Worm (Caenorhabditis elegans) whole organism, L4 larva: ENCODE measurements around the gene F26H11.8.

Experiments used
- D1046.2 ChIP-seq: fragments of 200-800 bp; sonication (Bioruptor generic); IDR thresholded peaks from 2 replicates; pipeline ENCODE4 v1.3.6; 2022; ENCODE audit warnings: missing genetic modification characterization, missing compliant biosample characterization
- F10B5.3 ChIP-seq: sonication (generic microtip); optimal IDR thresholded peaks from 2 replicates; lab custom pipeline; 2016; ENCODE audit warnings: mild to moderate bottlenecking, missing genetic modification characterization, missing compliant biosample characterization
- F44E2.7 ChIP-seq: fragments of 200-800 bp; sonication (Bioruptor generic); IDR thresholded peaks from 2 replicates; pipeline ENCODE4 v2.1.2; 2022; ENCODE audit warnings: missing genetic modification characterization, missing compliant biosample characterization
- R02D3.7 ChIP-seq: fragments of 150-350 bp; sonication (generic microtip); optimal IDR thresholded peaks from 3 replicates; lab custom pipeline; 2014; ENCODE audit warnings: missing biosample characterization, missing genetic modification characterization
- Y5F2A.4 ChIP-seq: fragments of 200-800 bp; sonication (Bioruptor generic); optimal IDR thresholded peaks from 2 replicates; lab custom pipeline; 2018; ENCODE audit warnings: mild to moderate bottlenecking, missing genetic modification characterization, missing compliant biosample characterization
- ZK337.2 ChIP-seq: fragments of 200-800 bp; sonication (Bioruptor generic); IDR thresholded peaks from 2 replicates; pipeline ENCODE4 v1.3.6; 2022; ENCODE audit warnings: missing genetic modification reagents, missing genetic modification characterization, missing compliant biosample characterization
- ZK546.5 ChIP-seq, 2 experiments: sonication (generic microtip); optimal IDR thresholded peaks; 2 replicates each; lab custom pipeline; 2017; ENCODE audit warnings: missing biosample characterization in 2 of 2, missing genetic modification characterization in 2 of 2
- aha-1 ChIP-seq: fragments of 150-350 bp; peaks from one replicate; lab custom pipeline; 2014; ENCODE audit warnings: missing biosample characterization, missing genetic modification characterization
- aly-2 ChIP-seq: sonication (generic microtip); optimal IDR thresholded peaks from 2 replicates; lab custom pipeline; 2018; ENCODE audit warnings: missing biosample characterization, missing genetic modification characterization
- ama-1 ChIP-seq: fragments of 150-350 bp; optimal IDR thresholded peaks from 2 replicates; lab custom pipeline; 2014; ENCODE audit warnings: inconsistent platforms, mixed read lengths
- arid-1 ChIP-seq: fragments of 200-800 bp; sonication (Bioruptor generic); conservative IDR thresholded peaks from 2 replicates; pipeline ENCODE4 v1.3.6; 2022; ENCODE audit warnings: missing genetic modification reagents, missing genetic modification characterization, missing compliant biosample characterization
- ceh-28 ChIP-seq: fragments of 150-350 bp; optimal IDR thresholded peaks from 2 replicates; lab custom pipeline; 2014; ENCODE audit warnings: missing biosample characterization, missing genetic modification reagents, missing genetic modification characterization
- ceh-82 ChIP-seq: sonication (generic microtip); optimal IDR thresholded peaks from 2 replicates; lab custom pipeline; 2017; ENCODE audit warnings: missing biosample characterization, missing genetic modification characterization
- daf-19 ChIP-seq: fragments of 200-800 bp; sonication (Bioruptor generic); conservative IDR thresholded peaks from 2 replicates; pipeline ENCODE4 v1.3.6; 2022; ENCODE audit warnings: missing genetic modification characterization, missing compliant biosample characterization
- dmd-8 ChIP-seq: fragments of 200-800 bp; sonication (Bioruptor generic); IDR thresholded peaks from 2 replicates; pipeline ENCODE4 v1.3.6; 2022; ENCODE audit warnings: missing genetic modification characterization, missing compliant biosample characterization
- dmd-9 ChIP-seq: fragments of 200-800 bp; sonication (Bioruptor generic); IDR thresholded peaks from 2 replicates; pipeline ENCODE4 v1.3.6; 2022; ENCODE audit warnings: missing genetic modification reagents, missing genetic modification characterization, missing compliant biosample characterization
- dpl-1 ChIP-seq: fragments of 150-350 bp; optimal IDR thresholded peaks from 2 replicates; lab custom pipeline; 2014; ENCODE audit warnings: missing biosample characterization, missing genetic modification reagents, missing genetic modification characterization
- duxl-1 ChIP-seq: sonication (generic microtip); optimal IDR thresholded peaks from 2 replicates; lab custom pipeline; 2016; ENCODE audit warnings: mild to moderate bottlenecking, missing genetic modification characterization, moderate library complexity, missing compliant biosample characterization; ENCODE audit not compliant: poor library complexity
- dve-1 ChIP-seq: sonication (generic microtip); optimal IDR thresholded peaks from 2 replicates; lab custom pipeline; 2017; ENCODE audit warnings: antibody characterized with exemption, mild to moderate bottlenecking, missing genetic modification characterization, missing compliant biosample characterization; ENCODE audit not compliant: insufficient read depth
- egl-27 ChIP-seq: sonication (generic microtip); optimal IDR thresholded peaks from 3 replicates; lab custom pipeline; 2017; ENCODE audit warnings: missing biosample characterization, missing genetic modification reagents, missing genetic modification characterization
- egl-43 ChIP-seq: fragments of 200-800 bp; sonication (Bioruptor generic); IDR thresholded peaks from 2 replicates; pipeline ENCODE4 v1.3.6; 2022; ENCODE audit warnings: missing genetic modification reagents, missing genetic modification characterization, missing compliant biosample characterization
- fkh-10 ChIP-seq: fragments of 150-350 bp; optimal IDR thresholded peaks from 2 replicates; lab custom pipeline; 2014; ENCODE audit warnings: missing biosample characterization, missing genetic modification reagents, missing genetic modification characterization
- jun-1 ChIP-seq: fragments of 150-350 bp; optimal IDR thresholded peaks from 2 replicates; lab custom pipeline; 2014; ENCODE audit warnings: missing biosample characterization, missing genetic modification reagents, missing genetic modification characterization
- lim-7 ChIP-seq: fragments of 200-800 bp; sonication (Bioruptor generic); IDR thresholded peaks from 2 replicates; pipeline ENCODE4 v1.3.6; 2022; ENCODE audit warnings: missing genetic modification characterization, missing compliant biosample characterization
- lin-15B ChIP-seq: fragments of 150-350 bp; sonication (generic microtip); optimal IDR thresholded peaks from 3 replicates; lab custom pipeline; 2014; ENCODE audit warnings: missing biosample characterization, missing genetic modification characterization
- lin-29 ChIP-seq: fragments of 200-800 bp; sonication (Bioruptor generic); IDR thresholded peaks from 2 replicates; pipeline ENCODE4 v1.3.6; 2022; ENCODE audit warnings: missing genetic modification reagents, missing genetic modification characterization, missing compliant biosample characterization
- lin-38 ChIP-seq: fragments of 200-800 bp; sonication (Bioruptor generic); IDR thresholded peaks from 2 replicates; pipeline ENCODE4 v1.3.6; 2022; ENCODE audit warnings: missing genetic modification reagents, missing genetic modification characterization, missing compliant biosample characterization
- lir-3 ChIP-seq: sonication (generic microtip); optimal IDR thresholded peaks from 2 replicates; lab custom pipeline; 2016; ENCODE audit warnings: mild to moderate bottlenecking, missing genetic modification characterization, missing compliant biosample characterization
- madf-5 ChIP-seq, 2 experiments: fragments of 200-800 bp; sonication (Bioruptor generic); IDR thresholded peaks; 2 replicates each; pipeline ENCODE4 v1.3.6; 2022; ENCODE audit warnings: missing compliant biosample characterization in 2 of 2, missing genetic modification characterization in 2 of 2
- madf-9 ChIP-seq: fragments of 200-800 bp; sonication (Bioruptor generic); conservative IDR thresholded peaks from 2 replicates; pipeline ENCODE4 v1.3.6; 2022; ENCODE audit warnings: missing genetic modification reagents, missing genetic modification characterization, missing compliant biosample characterization
- mep-1 ChIP-seq: fragments of 150-350 bp; sonication (generic microtip); optimal IDR thresholded peaks from 3 replicates; lab custom pipeline; 2014; ENCODE audit warnings: missing biosample characterization, missing genetic modification characterization
- mes-2 ChIP-seq: sonication (generic microtip); optimal IDR thresholded peaks from 2 replicates; lab custom pipeline; 2016; ENCODE audit warnings: missing genotype, mild to moderate bottlenecking, missing genetic modification characterization, missing compliant biosample characterization; ENCODE audit not compliant: poor library complexity, severe bottlenecking
- nhr-10 ChIP-seq: fragments of 150-350 bp; optimal IDR thresholded peaks from 2 replicates; lab custom pipeline; 2014; ENCODE audit warnings: missing biosample characterization, missing genetic modification characterization
- nhr-102 ChIP-seq: sonication (generic microtip); optimal IDR thresholded peaks from 2 replicates; lab custom pipeline; 2016; ENCODE audit warnings: mild to moderate bottlenecking, missing genetic modification characterization, moderate library complexity, missing compliant biosample characterization
- nhr-41 ChIP-seq: fragments of 200-800 bp; sonication (Bioruptor generic); IDR thresholded peaks from 2 replicates; pipeline ENCODE4 v1.3.6; 2022; ENCODE audit warnings: missing genetic modification reagents, missing genetic modification characterization, missing compliant biosample characterization
- nhr-42 ChIP-seq: fragments of 200-800 bp; sonication (Bioruptor generic); IDR thresholded peaks from 2 replicates; pipeline ENCODE4 v1.3.6; 2022; ENCODE audit warnings: missing genetic modification characterization, missing compliant biosample characterization
- nhr-6 ChIP-seq: fragments of 150-350 bp; optimal IDR thresholded peaks from 2 replicates; lab custom pipeline; 2014; ENCODE audit warnings: missing biosample characterization, missing genetic modification characterization
- pha-4 ChIP-seq, 2 experiments: fragments of 150-350 bp in 1 of 2; fragments of 200-800 bp in 1 of 2; sonication (Bioruptor generic) in 1 of 2; IDR thresholded peaks in 1 of 2; optimal IDR thresholded peaks in 1 of 2; 2 replicates each; pipeline versions ENCODE4 v1.3.6 to Lab custom; 2014 to 2022; ENCODE audit warnings: missing genetic modification characterization in 2 of 2, missing genetic modification reagents in 2 of 2, missing biosample characterization in 1 of 2, missing compliant biosample characterization in 1 of 2
- spr-1 ChIP-seq: sonication (generic microtip); optimal IDR thresholded peaks from 2 replicates; lab custom pipeline; 2016; ENCODE audit warnings: mild to moderate bottlenecking, missing genetic modification characterization, missing compliant biosample characterization
- spr-3 ChIP-seq: fragments of 200-800 bp; sonication (Bioruptor generic); optimal IDR thresholded peaks from 2 replicates; lab custom pipeline; 2018; ENCODE audit warnings: mild to moderate bottlenecking, missing genetic modification characterization, missing compliant biosample characterization
- tag-97 ChIP-seq: fragments of 200-800 bp; sonication (Bioruptor generic); IDR thresholded peaks from 2 replicates; pipeline ENCODE4 v1.3.6; 2022; ENCODE audit warnings: missing genetic modification characterization, missing compliant biosample characterization
- tra-1 ChIP-seq: fragments of 200-800 bp; sonication (Bioruptor generic); IDR thresholded peaks from 2 replicates; pipeline ENCODE4 v1.3.6; 2022; ENCODE audit warnings: missing genetic modification reagents, missing genetic modification characterization, missing compliant biosample characterization
- unc-130 ChIP-seq: sonication (generic microtip); optimal IDR thresholded peaks from 2 replicates; lab custom pipeline; 2016; ENCODE audit warnings: missing genetic modification reagents, missing genetic modification characterization, missing compliant biosample characterization
- unc-39 ChIP-seq: sonication (generic microtip); optimal IDR thresholded peaks from 2 replicates; lab custom pipeline; 2017; ENCODE audit warnings: missing biosample characterization, missing genetic modification characterization
- unc-62 ChIP-seq, 3 experiments: fragments of 150-350 bp in 1 of 3; sonication (generic microtip); optimal IDR thresholded peaks in 2 of 3; peaks in 1 of 3; 1 replicate in 1 of 3; 2 replicates in 2 of 3; lab custom pipeline; 2014 to 2017; ENCODE audit warnings: missing biosample characterization in 3 of 3, missing genetic modification characterization in 3 of 3, missing genetic modification reagents in 3 of 3, missing genotype in 1 of 3
- zag-1 ChIP-seq: fragments of 150-350 bp; optimal IDR thresholded peaks from 2 replicates; lab custom pipeline; 2014; ENCODE audit warnings: missing biosample characterization, missing genetic modification characterization

F26H11.8 gene

ce11 chrII:14399595-14399994 lies 11.3 kb downstream of the F26H11.8 start (continued):
- TF ChIP-seq pha-4 (GFP tag; IDR thresholded peaks at IDR 0.05; lab: Robert Waterston, UW) (peak; percentile 47; the same call in 1 of the 2 replicates), pha-4 (tag; optimal IDR thresholded peaks at IDR 0.05; lab: Kevin White, UChicago) (no peak), lim-7 (no peak), duxl-1 (tag; lab: Kevin White, UChicago) (no peak), ZK546.5 (tag; optimal IDR thresholded peaks at IDR 0.05; lab: Kevin White, UChicago) (no peak), lin-38 (peak; percentile 96), aly-2 (tag; lab: Kevin White, UChicago) (no peak), daf-19 (GFP tag; lab: Robert Waterston, UW) (no peak), D1046.2 (no peak), nhr-10 (tag; lab: Kevin White, UChicago) (no peak), egl-43 (GFP tag; lab: Robert Waterston, UW) (no peak)

- TF ChIP-seq zag-1: no peak
- TF ChIP-seq nhr-42 (GFP tag; lab: Robert Waterston, UW): no peak
- no peak for TF ChIP-seq dmd-9 (GFP tag; lab: Robert Waterston, UW)
- TF ChIP-seq arid-1 (GFP tag; lab: Robert Waterston, UW): no peak
- no peak for TF ChIP-seq duxl-1 (tag; lab: Kevin White, UChicago)
- no peak for TF ChIP-seq Y5F2A.4 (GFP tag; lab: Kevin White, UChicago)
- no peak for TF ChIP-seq egl-43 (GFP tag; lab: Robert Waterston, UW)
- TF ChIP-seq spr-1 (tag; lab: Kevin White, UChicago): no peak
- no peak for TF ChIP-seq nhr-41
- no peak for TF ChIP-seq egl-27 (tag; lab: Kevin White, UChicago)
- TF ChIP-seq mes-2 (tag; lab: Kevin White, UChicago): peak; percentile 69
- TF ChIP-seq nhr-6 (tag; lab: Kevin White, UChicago): no peak
- TF ChIP-seq aha-1: no peak
- TF ChIP-seq ama-1 (lab: Kevin White, UChicago): peak; percentile 36
- TF ChIP-seq tag-97 (GFP tag; lab: Robert Waterston, UW): no peak
- TF ChIP-seq daf-19 (GFP tag; lab: Robert Waterston, UW): no peak
Observed at ce11 chrII:14401098-14401497, 12.8 kb downstream of the F26H11.8 start.

ce11 chrII:14404266-14404665 lies 16.0 kb downstream of the F26H11.8 start:
- no peak for TF ChIP-seq duxl-1 (tag; lab: Kevin White, UChicago)
- TF ChIP-seq fkh-10 (GFP tag; lab: Kevin White, UChicago): no peak
- TF ChIP-seq nhr-102 (tag; lab: Kevin White, UChicago): no peak
- no peak for TF ChIP-seq dpl-1
- no peak for TF ChIP-seq F10B5.3 (tag; lab: Kevin White, UChicago)
- TF ChIP-seq ceh-28: no peak
- peak; percentile 98 for TF ChIP-seq aha-1
- TF ChIP-seq unc-39: no peak
- TF ChIP-seq unc-130 (GFP tag; lab: Kevin White, UChicago): no peak
- TF ChIP-seq tra-1: no peak
- no peak for TF ChIP-seq unc-62 (GFP tag; optimal IDR thresholded peaks at IDR 0.05 in 1 of 2; lab: Kevin White, UChicago)
- TF ChIP-seq unc-62 (tag; optimal IDR thresholded peaks at IDR 0.05; lab: Kevin White, UChicago): no peak
- peak; percentile 80 for TF ChIP-seq dve-1
- no peak for TF ChIP-seq R02D3.7
- TF ChIP-seq madf-9 (GFP tag; lab: Robert Waterston, UW): no peak
- no peak for TF ChIP-seq lir-3
- no peak for TF ChIP-seq jun-1 (tag; lab: Kevin White, UChicago)
- TF ChIP-seq D1046.2: no peak
- TF ChIP-seq mes-2 (tag; lab: Kevin White, UChicago): peak; percentile 49
- TF ChIP-seq F44E2.7 (GFP tag; lab: Robert Waterston, UW): no peak
- no peak for TF ChIP-seq dmd-8 (GFP tag; lab: Robert Waterston, UW)
- TF ChIP-seq lin-29 (GFP tag; lab: Robert Waterston, UW): no peak
- peak; percentile 63 for TF ChIP-seq mep-1 (tag; lab: Kevin White, UChicago)
- TF ChIP-seq pha-4 (GFP tag; IDR thresholded peaks at IDR 0.05; lab: Robert Waterston, UW): peak; percentile 19; the same call in 1 of the 2 replicates
- TF ChIP-seq pha-4 (tag; optimal IDR thresholded peaks at IDR 0.05; lab: Kevin White, UChicago): peak; percentile 74
- TF ChIP-seq ama-1 (lab: Kevin White, UChicago): no peak
- no peak for TF ChIP-seq ceh-82 (tag; lab: Kevin White, UChicago)
- TF ChIP-seq spr-3 (GFP tag; lab: Kevin White, UChicago): no peak
- no peak for TF ChIP-seq madf-5 (GFP tag; IDR thresholded peaks at IDR 0.05; lab: Robert Waterston, UW)
- TF ChIP-seq lin-15B (tag; lab: Kevin White, UChicago): no peak
- no peak for TF ChIP-seq daf-19 (GFP tag; lab: Robert Waterston, UW)
- TF ChIP-seq ZK337.2 (GFP tag; lab: Robert Waterston, UW): no peak
